Fruit fly (Drosophila melanogaster) whole organism, wandering third instar larva: ENCODE data around the gene CG15210.

ENCODE experiments used
- Abd-B ChIP-seq: fragments of >200 bp; optimal IDR thresholded peaks from 2 replicates; lab custom pipeline; 2017; ENCODE audit warnings: missing biosample characterization, missing genetic modification characterization
- CG32264 ChIP-seq: fragments of 200-800 bp; sonication (Bioruptor generic); optimal IDR thresholded peaks from 2 replicates; lab custom pipeline; 2016; ENCODE audit warnings: missing biosample characterization, missing genetic modification characterization
- CG9705 ChIP-seq: fragments of 200-800 bp; sonication (Bioruptor generic); optimal IDR thresholded peaks from 2 replicates; lab custom pipeline; 2018; ENCODE audit warnings: missing biosample characterization, mild to moderate bottlenecking, missing genetic modification characterization
- CrebA ChIP-seq: fragments of 200-800 bp; sonication (Bioruptor generic); optimal IDR thresholded peaks from 2 replicates; lab custom pipeline; 2016; ENCODE audit warnings: missing biosample characterization, mild to moderate bottlenecking, missing genetic modification characterization, borderline replicate concordance
- Dfd ChIP-seq: fragments of >200 bp; optimal IDR thresholded peaks from 2 replicates; lab custom pipeline; 2017; ENCODE audit warnings: missing biosample characterization, missing genetic modification characterization
- Dif ChIP-seq: fragments of 200-275, 200-300 bp; sonication (Bioruptor generic); optimal IDR thresholded peaks from 2 replicates; lab custom pipeline; 2018; ENCODE audit warnings: missing biosample characterization, missing genetic modification characterization; ENCODE audit not compliant: partially characterized antibody
- GATAd ChIP-seq: sonication (Bioruptor generic); optimal IDR thresholded peaks from 2 replicates; lab custom pipeline; 2016; ENCODE audit warnings: missing biosample characterization, missing genetic modification characterization
- HLH106 ChIP-seq: fragments of 200-800 bp; optimal IDR thresholded peaks from 3 replicates; lab custom pipeline; 2019; ENCODE audit warnings: missing biosample characterization, mild to moderate bottlenecking, missing genetic modification characterization, moderate library complexity
- Hnf4 ChIP-seq: fragments of 200-800 bp; sonication (Bioruptor generic); optimal IDR thresholded peaks from 2 replicates; lab custom pipeline; 2016; ENCODE audit warnings: missing biosample characterization, mild to moderate bottlenecking, missing genetic modification characterization
- Hr78 ChIP-seq: fragments of >200 bp; optimal IDR thresholded peaks from 2 replicates; lab custom pipeline; 2017; ENCODE audit warnings: missing biosample characterization, missing genetic modification characterization
- Hr83 ChIP-seq: fragments of 200-300 bp; sonication (Bioruptor generic); optimal IDR thresholded peaks from 2 replicates; lab custom pipeline; 2016; ENCODE audit warnings: missing biosample characterization, mild to moderate bottlenecking, missing genetic modification characterization, moderate library complexity; ENCODE audit not compliant: poor library complexity, severe bottlenecking
- Jra ChIP-seq: sonication (Bioruptor generic); optimal IDR thresholded peaks from 2 replicates; lab custom pipeline; 2016; ENCODE audit warnings: missing biosample characterization, missing genetic modification characterization
- Mio ChIP-seq: sonication (Bioruptor generic); optimal IDR thresholded peaks from 2 replicates; lab custom pipeline; 2016; ENCODE audit warnings: missing biosample characterization, missing genetic modification characterization
- Myc ChIP-seq: fragments of >200 bp; optimal IDR thresholded peaks from 2 replicates; lab custom pipeline; 2017
- N ChIP-seq: fragments of >200 bp; optimal IDR thresholded peaks from 2 replicates; lab custom pipeline; 2018; ENCODE audit warnings: missing biosample characterization, missing external identifiers, missing genetic modification characterization
- OdsH ChIP-seq: fragments of 200-800 bp; sonication (Bioruptor generic); optimal IDR thresholded peaks from 2 replicates; lab custom pipeline; 2016; ENCODE audit warnings: missing biosample characterization, mild to moderate bottlenecking, missing genetic modification characterization
- Rel ChIP-seq, 2 experiments: fragments of 200-800 bp; sonication (Bioruptor generic) in 1 of 2; optimal IDR thresholded peaks; 2 replicates in 1 of 2; 3 replicates in 1 of 2; lab custom pipeline; 2016 to 2019; ENCODE audit warnings: mild to moderate bottlenecking in 2 of 2, missing biosample characterization in 2 of 2, missing genetic modification characterization in 2 of 2, moderate library complexity in 1 of 2
- Sp1 ChIP-seq: fragments of 200-800 bp; sonication (Bioruptor generic); optimal IDR thresholded peaks from 3 replicates; lab custom pipeline; 2019; ENCODE audit warnings: missing biosample characterization, mild to moderate bottlenecking, missing genetic modification characterization, moderate library complexity
- Vsx2 ChIP-seq: fragments of 200-300, 225-300 bp; sonication (Bioruptor generic); optimal IDR thresholded peaks from 2 replicates; lab custom pipeline; 2018; ENCODE audit warnings: missing biosample characterization, missing genetic modification characterization; ENCODE audit not compliant: partially characterized antibody
- br ChIP-seq: fragments of 200-800 bp; sonication (Bioruptor generic); optimal IDR thresholded peaks from 2 replicates; lab custom pipeline; 2016; ENCODE audit warnings: missing biosample characterization, missing genetic modification characterization
- brk ChIP-seq: fragments of 200-800 bp; sonication (Bioruptor generic); optimal IDR thresholded peaks from 2 replicates; lab custom pipeline; 2016; ENCODE audit warnings: missing biosample characterization, mild to moderate bottlenecking, missing genetic modification characterization
- dl ChIP-seq, 2 experiments: fragments of 175-275, 200-275 bp in 1 of 2; fragments of 200-275 bp in 1 of 2; sonication (Bioruptor generic); optimal IDR thresholded peaks; lab custom pipeline; 2018; ENCODE audit warnings: mild to moderate bottlenecking in 2 of 2, missing biosample characterization in 2 of 2, missing genetic modification characterization in 2 of 2, moderate library complexity in 2 of 2; ENCODE audit not compliant: partially characterized antibody in 2 of 2, insufficient read depth in 1 of 2
- dmrt93B ChIP-seq: fragments of 200-800 bp; sonication (Bioruptor generic); optimal IDR thresholded peaks from 2 replicates; lab custom pipeline; 2018; ENCODE audit warnings: missing biosample characterization, mild to moderate bottlenecking, missing genetic modification characterization
- dsf ChIP-seq: sonication (Bioruptor generic); optimal IDR thresholded peaks from 2 replicates; lab custom pipeline; 2016; ENCODE audit warnings: missing biosample characterization, missing genetic modification characterization, borderline replicate concordance
- ey ChIP-seq: fragments of 200-800 bp; sonication (Bioruptor generic); optimal IDR thresholded peaks from 2 replicates; lab custom pipeline; 2016; ENCODE audit warnings: missing biosample characterization, missing genetic modification characterization
- foxo ChIP-seq, 2 experiments: fragments of 200-800 bp; sonication (Bioruptor generic); optimal IDR thresholded peaks; 2 replicates in 1 of 2; 3 replicates in 1 of 2; lab custom pipeline; 2016 to 2017; ENCODE audit warnings: missing biosample characterization in 2 of 2, missing genetic modification characterization in 2 of 2
- fru ChIP-seq: fragments of 200-800 bp; sonication (Bioruptor generic); optimal IDR thresholded peaks from 3 replicates; lab custom pipeline; 2016; ENCODE audit warnings: missing biosample characterization, mild to moderate bottlenecking, missing genetic modification characterization
- h ChIP-seq: fragments of 200-800 bp; sonication (Bioruptor generic); optimal IDR thresholded peaks from 3 replicates; lab custom pipeline; 2016; ENCODE audit warnings: missing biosample characterization, mild to moderate bottlenecking, missing genetic modification characterization
- jim ChIP-seq: fragments of 175-275, 200-325 bp; sonication (Bioruptor generic); optimal IDR thresholded peaks from 2 replicates; lab custom pipeline; 2016; ENCODE audit warnings: missing biosample characterization, mild to moderate bottlenecking, missing genetic modification characterization
- lola ChIP-seq: fragments of >200 bp; optimal IDR thresholded peaks from 2 replicates; lab custom pipeline; 2017; ENCODE audit warnings: missing biosample characterization, missing genetic modification characterization
- pan ChIP-seq: fragments of >200 bp; optimal IDR thresholded peaks from 2 replicates; lab custom pipeline; 2017
- psq ChIP-seq: fragments of 200-800 bp; sonication (Bioruptor generic); optimal IDR thresholded peaks from 3 replicates; lab custom pipeline; 2017; ENCODE audit warnings: missing biosample characterization, mild to moderate bottlenecking, missing genetic modification characterization, moderate library complexity
- rgr ChIP-seq: fragments of 200-800 bp; sonication (Bioruptor generic); optimal IDR thresholded peaks from 3 replicates; lab custom pipeline; 2016; ENCODE audit warnings: missing biosample characterization, mild to moderate bottlenecking, missing genetic modification characterization
- sage ChIP-seq: fragments of 200-800 bp; sonication (Bioruptor generic); optimal IDR thresholded peaks from 2 replicates; lab custom pipeline; 2016; ENCODE audit warnings: missing biosample characterization, mild to moderate bottlenecking, missing genetic modification characterization
- sv ChIP-seq: fragments of 200-800 bp; sonication (Bioruptor generic); optimal IDR thresholded peaks from 3 replicates; lab custom pipeline; 2016; ENCODE audit warnings: missing biosample characterization, missing genetic modification characterization
- tai ChIP-seq: sonication (Bioruptor generic); optimal IDR thresholded peaks from 2 replicates; lab custom pipeline; 2016; ENCODE audit warnings: missing biosample characterization, missing genetic modification characterization
- usp ChIP-seq: fragments of >200 bp; optimal IDR thresholded peaks from 2 replicates; lab custom pipeline; 2017; ENCODE audit warnings: missing biosample characterization, missing genetic modification characterization
- woc ChIP-seq: sonication (Bioruptor generic); optimal IDR thresholded peaks from 2 replicates; lab custom pipeline; 2016; ENCODE audit warnings: missing biosample characterization, mild to moderate bottlenecking, missing genetic modification characterization

The CG15210 gene

dm6 chrX:10802457-10803378 lies 36.3 kb upstream of the CG15210 start (continued):
- no peak for TF ChIP-seq pan
- no peak for TF ChIP-seq CrebA (GFP tag; lab: Kevin White, UChicago)
- TF ChIP-seq Abd-B (GFP tag; lab: Kevin White, UChicago), result no peak
- TF ChIP-seq HLH106 (tag; lab: Kevin White, UChicago), result peak; percentile 66
- TF ChIP-seq fru (GFP tag; lab: Kevin White, UChicago), result peak; percentile 19
- no peak for TF ChIP-seq GATAd (GFP tag; lab: Kevin White, UChicago)
- TF ChIP-seq, all 38 proteins: peak for 13

DNA sequence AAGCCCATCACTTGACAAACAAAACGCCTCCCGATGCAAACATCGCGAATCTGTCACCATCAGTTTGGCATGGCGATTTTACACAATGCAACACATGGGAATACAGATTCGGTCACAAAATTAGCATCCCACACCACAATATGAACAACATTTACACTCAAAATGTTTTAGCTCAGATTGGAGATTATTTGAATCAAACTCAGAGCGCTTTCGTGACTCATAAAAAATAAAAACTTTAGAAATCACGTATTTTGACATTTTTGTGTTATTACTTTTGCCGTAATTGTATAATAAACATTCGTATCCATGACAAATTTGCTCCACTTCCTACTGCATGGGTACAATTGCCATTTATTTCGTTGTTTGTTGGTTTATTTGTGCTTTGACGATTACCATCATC lies 35.0 kb upstream of the CG15210 start:
- TF ChIP-seq dl (GFP tag; optimal IDR thresholded peaks at IDR 0.05; lab: Kevin White, UChicago; ENCODE audit: insufficient read depth in 1 of 2, partially characterized antibody in 2 of 2) (no peak), fru (GFP tag; lab: Kevin White, UChicago) (peak; percentile 1), tai (GFP tag; lab: Kevin White, UChicago) (no peak), lola (no peak), woc (no peak), Rel (GFP tag; optimal IDR thresholded peaks at IDR 0.05; lab: Kevin White, UChicago) (no peak), Rel (tag; optimal IDR thresholded peaks at IDR 0.05; lab: Kevin White, UChicago) (no peak), HLH106 (tag; lab: Kevin White, UChicago) (no peak), Myc (lab: Kevin White, UChicago) (no peak), sv (GFP tag; lab: Kevin White, UChicago) (no peak), sage (GFP tag; lab: Kevin White, UChicago) (no peak), N (GFP tag; lab: Kevin White, UChicago) (no peak), GATAd (GFP tag; lab: Kevin White, UChicago) (no peak), Hnf4 (GFP tag; lab: Kevin White, UChicago) (no peak), Jra (no peak), dmrt93B (GFP tag; lab: Kevin White, UChicago) (no peak), foxo (GFP tag; optimal IDR thresholded peaks at IDR 0.05; lab: Kevin White, UChicago) (peak in 1 of 2 experiments; percentile 27), ey (GFP tag; lab: Kevin White, UChicago) (no peak), CG9705 (no peak), CG32264 (no peak), rgr (GFP tag; lab: Kevin White, UChicago) (peak; percentile 14), OdsH (GFP tag; lab: Kevin White, UChicago) (no peak), Sp1 (GFP tag; lab: Kevin White, UChicago) (no peak), Vsx2 (GFP tag; lab: Kevin White, UChicago) (no peak), psq (GFP tag; lab: Kevin White, UChicago) (no peak), Hr83 (no peak), Hr78 (no peak), brk (GFP tag; lab: Kevin White, UChicago) (no peak), Dif (no peak), usp (GFP tag; lab: Kevin White, UChicago) (no peak), dsf (GFP tag; lab: Kevin White, UChicago) (no peak), CrebA (GFP tag; lab: Kevin White, UChicago) (no peak), h (GFP tag; lab: Kevin White, UChicago) (peak; percentile 2)

DNA sequence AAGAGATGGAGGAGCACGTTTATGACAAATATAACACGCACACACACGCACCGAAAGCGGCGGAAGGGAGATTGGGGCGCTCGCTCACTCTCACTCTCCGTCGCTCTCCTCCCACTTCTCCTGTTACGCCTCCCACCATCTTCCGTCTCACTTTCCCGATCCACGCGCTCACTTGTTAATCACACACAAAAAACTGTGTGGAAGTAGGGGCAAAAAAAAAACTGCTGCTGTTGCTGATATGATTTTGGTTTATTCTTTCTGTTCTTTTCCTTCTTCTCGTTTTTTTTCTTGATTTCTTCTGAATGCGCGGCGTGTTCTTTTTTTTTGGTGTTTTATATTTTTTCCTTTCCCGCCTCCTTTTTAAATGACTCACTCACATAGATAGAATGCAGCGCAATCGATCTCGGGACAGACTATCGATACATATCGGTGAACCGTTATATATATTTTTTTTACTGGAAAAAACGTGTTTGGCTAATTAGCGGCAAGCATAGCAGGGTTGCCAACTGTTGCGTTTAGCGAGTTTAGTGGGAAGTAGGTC lies 33.3 kb upstream of the CG15210 start:
- TF ChIP-seq Hnf4 (GFP tag; lab: Kevin White, UChicago), result peak; percentile 13
- peak in 1 of 2 experiments; percentile 13 for TF ChIP-seq foxo (GFP tag; optimal IDR thresholded peaks at IDR 0.05; lab: Kevin White, UChicago)
- TF ChIP-seq pan, result no peak
- no peak for TF ChIP-seq rgr (GFP tag; lab: Kevin White, UChicago)
- peak; percentile 88 for TF ChIP-seq jim (GFP tag; lab: Kevin White, UChicago)
- peak; percentile 10 for TF ChIP-seq fru (GFP tag; lab: Kevin White, UChicago)
- no peak for TF ChIP-seq Abd-B (GFP tag; lab: Kevin White, UChicago)
- TF ChIP-seq tai (GFP tag; lab: Kevin White, UChicago), result no peak
- TF ChIP-seq brk (GFP tag; lab: Kevin White, UChicago), result no peak
- peak; percentile 95 for TF ChIP-seq psq (GFP tag; lab: Kevin White, UChicago)
- TF ChIP-seq dl (GFP tag; optimal IDR thresholded peaks at IDR 0.05; lab: Kevin White, UChicago; ENCODE audit: insufficient read depth in 1 of 2, partially characterized antibody in 2 of 2), result peak; percentile 65 to 73
- TF ChIP-seq Mio (GFP tag; lab: Kevin White, UChicago), result peak; percentile 6
- no peak for TF ChIP-seq Myc (lab: Kevin White, UChicago)
- TF ChIP-seq Rel (GFP tag; optimal IDR thresholded peaks at IDR 0.05; lab: Kevin White, UChicago), result peak; percentile 69
- TF ChIP-seq Rel (tag; optimal IDR thresholded peaks at IDR 0.05; lab: Kevin White, UChicago), result peak; percentile 76
- TF ChIP-seq sage (GFP tag; lab: Kevin White, UChicago), result peak; percentile 68
- peak; percentile 63 for TF ChIP-seq Dif
- no peak for TF ChIP-seq Dfd (GFP tag; lab: Kevin White, UChicago)
- TF ChIP-seq lola, result no peak
- peak; percentile 51 for TF ChIP-seq br (GFP tag; lab: Kevin White, UChicago)
- TF ChIP-seq h (GFP tag; lab: Kevin White, UChicago), result peak; percentile 83
- TF ChIP-seq CG9705, result no peak
- no peak for TF ChIP-seq woc
- TF ChIP-seq Hr78, result no peak
- TF ChIP-seq CG32264, result peak; percentile 16
- no peak for TF ChIP-seq GATAd (GFP tag; lab: Kevin White, UChicago)
- peak; percentile 96 for TF ChIP-seq Vsx2 (GFP tag; lab: Kevin White, UChicago)
- no peak for TF ChIP-seq N (GFP tag; lab: Kevin White, UChicago)
- TF ChIP-seq Hr83, result no peak
- no peak for TF ChIP-seq sv (GFP tag; lab: Kevin White, UChicago)
- peak; percentile 23 for TF ChIP-seq Jra
- peak; percentile 17 for TF ChIP-seq dmrt93B (GFP tag; lab: Kevin White, UChicago)
